Fruit fly (Drosophila melanogaster) whole organism, adult: Measurements from ENCODE around the gene xmas.
A peak's percentile ranks its signal among the peaks of the same experiment; 100 is the strongest.

Experiments used
- CG1620 ChIP-seq: fragments of 200-800 bp; sonication (Bioruptor generic); optimal IDR thresholded peaks from 2 replicates; lab custom pipeline; 2016; ENCODE audit warnings: missing biosample characterization, missing genetic modification characterization
- CG7045 ChIP-seq: fragments of 200-800 bp; sonication (Bioruptor generic); optimal IDR thresholded peaks from 2 replicates; lab custom pipeline; 2017; ENCODE audit warnings: missing biosample characterization, mild to moderate bottlenecking, missing genetic modification characterization
- Clk ChIP-seq: fragments of 200-800 bp; sonication (Bioruptor generic); optimal IDR thresholded peaks from 2 replicates; lab custom pipeline; 2017; ENCODE audit warnings: missing biosample characterization, missing genetic modification characterization
- Hr96 ChIP-seq: fragments of 200-800 bp; sonication (Bioruptor generic); optimal IDR thresholded peaks from 2 replicates; lab custom pipeline; 2016; ENCODE audit warnings: missing biosample characterization, missing genetic modification characterization
- bab1 ChIP-seq: fragments of 200-800 bp; sonication (Bioruptor generic); optimal IDR thresholded peaks from 3 replicates; lab custom pipeline; 2019; ENCODE audit warnings: missing biosample characterization, mild to moderate bottlenecking, missing genetic modification characterization, moderate library complexity
- tj ChIP-seq: fragments of 200-800 bp; sonication (Bioruptor generic); optimal IDR thresholded peaks from 3 replicates; lab custom pipeline; 2017; ENCODE audit warnings: missing biosample characterization, mild to moderate bottlenecking, missing genetic modification characterization, moderate library complexity

- TF ChIP-seq tj (GFP tag; lab: Kevin White, UChicago) (peak; percentile 52), Clk (GFP tag; lab: Kevin White, UChicago) (no peak), bab1 (GFP tag; lab: Kevin White, UChicago) (peak; percentile 77), CG7045 (GFP tag; lab: Kevin White, UChicago) (no peak), CG1620 (GFP tag; lab: Kevin White, UChicago) (no peak), Hr96 (GFP tag; lab: Kevin White, UChicago) (no peak)
Observed at dm6 chrX:17129733-17130466, 29.2 kb downstream of the xmas start.
